Worm (Caenorhabditis elegans): ENCODE measurements around the gene fbxb-87.

The fbxb-87 gene

DNA sequence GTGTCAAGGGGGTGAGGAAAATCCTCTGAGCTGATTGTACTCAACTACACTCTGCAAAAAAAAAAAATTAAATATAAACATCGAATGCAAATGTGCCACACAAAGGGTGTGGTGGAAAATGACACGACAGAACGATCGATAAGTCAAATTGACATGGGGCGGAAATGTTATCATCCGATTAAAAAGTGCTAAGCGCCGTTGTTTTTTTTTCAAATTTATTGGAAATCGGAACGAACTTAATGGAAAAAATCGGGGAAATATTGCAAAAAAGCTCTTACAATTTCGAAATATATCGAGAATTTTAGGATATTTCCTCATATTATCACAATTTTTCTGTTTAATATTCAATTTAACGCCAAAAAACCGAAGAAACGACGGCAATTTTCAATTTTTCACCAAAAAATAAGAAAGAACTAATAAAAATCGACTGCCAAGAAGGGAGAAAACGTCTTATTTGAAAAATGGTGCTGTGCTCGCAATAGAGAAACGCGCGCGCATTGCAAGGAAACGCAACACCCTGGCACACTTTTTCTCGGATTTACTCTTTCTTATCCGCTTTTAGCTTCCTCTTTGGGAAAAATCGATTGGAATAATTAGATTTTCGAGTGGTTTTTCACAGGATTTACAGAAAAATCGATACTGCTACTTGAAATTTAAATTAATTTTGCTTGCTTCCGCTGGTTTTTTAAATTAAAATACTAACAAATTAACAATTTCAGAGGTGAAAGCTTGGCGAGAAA is 25.5 kb upstream of the fbxb-87 start, which contains the start of the genes cey-4 and vps-50:
TSS of gene cey-4 (minus strand) at position 51 of the 740 bp plus-strand sequence.
TSS of gene vps-50 (plus strand) at position 541 of the 740 bp plus-strand sequence.
- TF ChIP-seq unc-55 (GFP tag; optimal IDR thresholded peaks at IDR 0.05) (peak; percentile 81), Y55F3AM.14 (GFP tag; optimal IDR thresholded peaks at IDR 0.05) (no peak), C34F6.9 (tag; optimal IDR thresholded peaks at IDR 0.05) (peak; percentile 50), crh-2 (tag; optimal IDR thresholded peaks at IDR 0.05) (no peak), R02D3.7 (tag; optimal IDR thresholded peaks at IDR 0.05) (no peak), zag-1 (tag; optimal IDR thresholded peaks at IDR 0.05) (peak; percentile 7), lsy-2 (tag; optimal IDR thresholded peaks at IDR 0.05) (peak in 1 of 2 experiments; percentile 56), nhr-129 (tag; optimal IDR thresholded peaks at IDR 0.05) (peak; percentile 71)

DNA sequence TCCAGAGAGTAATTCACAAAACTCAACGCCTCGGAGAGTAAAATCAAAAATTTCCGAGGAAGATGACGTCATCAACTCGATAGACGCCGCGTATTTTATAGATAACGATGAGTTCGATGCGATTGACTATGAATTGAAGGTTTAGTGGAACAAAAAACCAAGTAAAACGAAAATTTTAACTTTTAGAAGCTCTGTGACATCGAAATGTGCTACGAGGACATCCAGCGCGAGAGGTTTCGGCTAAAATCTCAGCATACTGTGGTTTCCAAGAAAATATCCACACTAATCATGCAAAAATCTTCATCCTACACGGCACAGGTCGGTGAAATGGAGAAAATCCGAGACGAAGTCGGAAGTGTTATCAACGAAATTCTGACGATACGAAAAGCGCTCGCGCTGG is 24.7 kb upstream of the fbxb-87 start:
- TF ChIP-seq nhr-11 (tag; optimal IDR thresholded peaks at IDR 0.05) (no peak), ceh-82 (tag; optimal IDR thresholded peaks at IDR 0.05) (no peak), F13H6.1 (tag; optimal IDR thresholded peaks at IDR 0.05) (no peak), zag-1 (tag; optimal IDR thresholded peaks at IDR 0.05) (no peak), ztf-11 (tag; optimal IDR thresholded peaks at IDR 0.05) (no peak), snpc-4 (tag; optimal IDR thresholded peaks at IDR 0.05) (no peak), ZK546.5 (tag; optimal IDR thresholded peaks at IDR 0.05) (no peak), nhr-25 (tag; optimal IDR thresholded peaks at IDR 0.05) (no peak), nhr-77 (tag; optimal IDR thresholded peaks at IDR 0.05) (no peak), C34F6.9 (tag; optimal IDR thresholded peaks at IDR 0.05) (no peak), nhr-21 (tag; optimal IDR thresholded peaks at IDR 0.05) (no peak), gmeb-1 (tag; optimal IDR thresholded peaks at IDR 0.05) (no peak), blmp-1 (tag; optimal IDR thresholded peaks at IDR 0.05; ENCODE audit: insufficient read depth) (no peak), mbf-1 (tag; optimal IDR thresholded peaks at IDR 0.05) (no peak)

DNA sequence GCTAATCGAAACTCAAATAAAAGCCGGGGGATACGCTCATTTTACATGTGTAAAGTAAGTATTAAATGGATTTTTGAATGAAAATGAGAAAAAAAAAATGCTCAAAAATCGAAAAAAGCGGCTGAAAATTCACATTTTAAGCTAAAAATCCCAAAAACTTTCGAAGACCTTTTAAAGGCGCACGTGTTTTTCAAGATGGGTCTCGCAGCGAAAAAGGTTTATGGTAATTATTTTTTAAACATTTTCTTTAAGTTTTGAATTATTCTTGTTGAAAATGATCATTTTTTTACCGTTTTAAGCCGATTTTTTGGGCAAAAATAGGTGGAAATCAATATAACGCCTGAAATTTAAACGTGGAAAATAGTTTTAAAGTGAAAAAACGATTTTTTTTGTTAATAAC is 24.2 kb upstream of the fbxb-87 start:
- TF ChIP-seq ceh-16 (tag; optimal IDR thresholded peaks at IDR 0.05): no peak

DNA sequence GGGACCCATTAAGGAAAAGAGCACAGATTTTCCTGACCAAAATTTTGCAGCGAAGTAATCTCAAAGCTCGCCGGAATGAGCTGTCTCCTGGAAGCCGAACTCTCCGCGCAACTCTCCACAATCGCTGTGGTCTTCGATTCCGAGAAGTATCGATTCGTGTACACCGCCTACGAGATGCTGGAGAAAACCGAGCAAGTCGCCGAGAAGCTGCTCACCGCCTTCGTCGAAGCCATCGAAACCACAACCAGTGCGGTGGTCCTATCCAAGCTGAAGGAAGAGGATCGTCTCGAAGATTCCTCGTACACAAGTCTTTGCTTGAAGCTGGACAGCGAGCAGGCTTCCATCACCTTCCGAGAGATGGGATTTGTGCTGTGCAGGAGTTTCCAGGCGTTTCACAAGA is 23.5 kb upstream of the fbxb-87 start:
- no peak for TF ChIP-seq nhr-25 (tag; optimal IDR thresholded peaks at IDR 0.05)

DNA sequence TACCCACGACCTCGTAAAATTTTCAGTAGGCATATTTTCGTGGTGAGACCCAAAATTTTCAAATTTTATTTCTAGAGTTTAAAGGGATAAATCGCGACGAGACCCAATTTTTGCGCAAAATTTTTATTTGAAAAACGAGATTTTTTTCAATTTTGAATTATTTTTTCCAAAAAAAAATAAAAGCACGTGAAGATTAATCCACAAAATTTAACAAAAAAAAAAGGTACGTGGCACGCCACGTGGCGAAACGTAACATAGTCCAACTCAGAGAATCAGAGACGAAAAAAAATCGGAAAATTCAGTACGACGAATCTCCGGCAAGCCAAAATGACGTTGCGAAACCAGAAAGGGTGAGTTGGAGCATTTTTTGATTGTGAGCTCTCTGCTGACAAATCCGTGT is 19.2 kb upstream of the fbxb-87 start, which contains the start of gene C44B9.2:
TSS of gene C44B9.2 (plus strand) at position 301 of the 400 bp plus-strand sequence.
- TF ChIP-seq unc-62 (GFP tag; optimal IDR thresholded peaks at IDR 0.05) (no peak), R02D3.7 (tag; optimal IDR thresholded peaks at IDR 0.05) (no peak), blmp-1 (tag; optimal IDR thresholded peaks at IDR 0.05; ENCODE audit: insufficient read depth) (no peak), ceh-82 (tag; optimal IDR thresholded peaks at IDR 0.05) (no peak), elt-3 (tag; optimal IDR thresholded peaks at IDR 0.05) (no peak), alr-1 (tag; optimal IDR thresholded peaks at IDR 0.05) (no peak), fos-1 (tag; optimal IDR thresholded peaks at IDR 0.05) (no peak), mdl-1 (tag; optimal IDR thresholded peaks at IDR 0.05) (no peak), nhr-23 (tag; optimal IDR thresholded peaks at IDR 0.05) (no peak), unc-55 (GFP tag; optimal IDR thresholded peaks at IDR 0.05) (no peak), skn-1 (tag; optimal IDR thresholded peaks at IDR 0.05) (no peak), unc-39 (tag; optimal IDR thresholded peaks at IDR 0.05) (no peak), ztf-11 (tag; optimal IDR thresholded peaks at IDR 0.05) (no peak), crh-2 (tag; optimal IDR thresholded peaks at IDR 0.05) (no peak), nhr-77 (tag; optimal IDR thresholded peaks at IDR 0.05) (no peak), ztf-1 (GFP tag; conservative IDR thresholded peaks at IDR 0.05) (no peak), nhr-6 (tag; optimal IDR thresholded peaks at IDR 0.05) (no peak), Y55F3AM.14 (GFP tag; optimal IDR thresholded peaks at IDR 0.05) (no peak)

DNA sequence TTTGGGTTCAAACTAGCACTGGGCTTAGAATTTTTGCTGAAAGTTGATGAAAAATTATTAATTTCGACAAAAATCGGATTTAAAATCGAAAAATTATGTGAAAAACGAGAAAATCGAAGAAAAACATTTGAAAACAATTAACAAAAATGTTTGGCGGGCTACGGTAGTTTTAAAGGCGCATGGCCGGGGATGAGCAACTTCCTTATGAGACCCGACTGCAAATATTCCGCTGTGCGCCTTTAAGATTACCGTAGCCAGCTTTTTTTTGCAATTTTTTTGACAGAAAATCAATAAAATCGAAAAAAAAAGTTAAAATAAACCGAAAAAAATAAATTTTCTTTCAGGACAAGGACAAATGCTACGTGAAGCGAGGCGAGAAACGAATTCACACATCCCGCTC is 16.8 kb upstream of the fbxb-87 start:
- no peak for TF ChIP-seq mdl-1 (tag; optimal IDR thresholded peaks at IDR 0.05)
- TF ChIP-seq dmd-4 (tag; optimal IDR thresholded peaks at IDR 0.05): no peak
- no peak for TF ChIP-seq crh-2 (tag; optimal IDR thresholded peaks at IDR 0.05)
- TF ChIP-seq nhr-6 (tag; optimal IDR thresholded peaks at IDR 0.05): no peak
- TF ChIP-seq nhr-23 (tag; optimal IDR thresholded peaks at IDR 0.05): no peak
- TF ChIP-seq sma-3 (GFP tag; optimal IDR thresholded peaks at IDR 0.05): no peak
- no peak for TF ChIP-seq ZK546.5 (tag; optimal IDR thresholded peaks at IDR 0.05)
- TF ChIP-seq nhr-77 (tag; optimal IDR thresholded peaks at IDR 0.05): no peak
- no peak for TF ChIP-seq aly-2 (tag; optimal IDR thresholded peaks at IDR 0.05)
- TF ChIP-seq alr-1 (tag; optimal IDR thresholded peaks at IDR 0.05): no peak
- no peak for TF ChIP-seq ceh-82 (tag; optimal IDR thresholded peaks at IDR 0.05)
- no peak for TF ChIP-seq zag-1 (tag; optimal IDR thresholded peaks at IDR 0.05)
- no peak for TF ChIP-seq lin-13 (GFP tag; optimal IDR thresholded peaks at IDR 0.05)
- TF ChIP-seq ztf-4 (tag; optimal IDR thresholded peaks at IDR 0.05): no peak
- TF ChIP-seq nhr-21 (tag; optimal IDR thresholded peaks at IDR 0.05): no peak
- no peak for TF ChIP-seq peb-1 (tag; optimal IDR thresholded peaks at IDR 0.05)
- no peak for TF ChIP-seq blmp-1 (tag; optimal IDR thresholded peaks at IDR 0.05; ENCODE audit: insufficient read depth)
- no peak for TF ChIP-seq R02D3.7 (tag; optimal IDR thresholded peaks at IDR 0.05)

All from whole organism, L2 larva.